Fruit fly (Drosophila melanogaster) whole organism, embryonic: Measurements from ENCODE around the gene CG14915.

Experiments used
- ATbp ChIP-seq: fragments of 200-800 bp; sonication (Bioruptor generic); optimal IDR thresholded peaks from 2 replicates; lab custom pipeline; 2017; ENCODE audit warnings: missing biosample characterization, mild to moderate bottlenecking, missing genetic modification characterization, missing genetic modification reagents
- Adf1 ChIP-seq: fragments of 200-800 bp; sonication (Bioruptor generic); IDR thresholded peaks from 2 replicates; pipeline ENCODE4 v1.3.6; 2022; ENCODE audit warnings: missing biosample characterization, missing genetic modification characterization
- BEAF-32 ChIP-seq: fragments of 200-800 bp; sonication (Bioruptor generic); optimal IDR thresholded peaks from 3 replicates; lab custom pipeline; 2017; ENCODE audit warnings: missing biosample characterization, missing genetic modification characterization, mild to moderate bottlenecking, moderate library complexity, missing genetic modification reagents
- BtbVII ChIP-seq: fragments of 200-800 bp; sonication (Bioruptor generic); optimal IDR thresholded peaks from 3 replicates; lab custom pipeline; 2017; ENCODE audit warnings: missing biosample characterization, mild to moderate bottlenecking, missing genetic modification characterization
- CG10321 ChIP-seq: fragments of 200-800 bp; sonication (Bioruptor generic); IDR thresholded peaks from 2 replicates; pipeline ENCODE4 v1.3.6; 2022; ENCODE audit warnings: missing biosample characterization, missing genetic modification characterization
- CG10979 ChIP-seq: fragments of 200-800 bp; sonication (Bioruptor generic); optimal IDR thresholded peaks from 2 replicates; lab custom pipeline; 2018; ENCODE audit warnings: missing biosample characterization, mild to moderate bottlenecking, missing genetic modification characterization, moderate library complexity
- CG11247 ChIP-seq: fragments of 200-800 bp; sonication (Bioruptor generic); IDR thresholded peaks from 2 replicates; pipeline ENCODE4 v1.3.6; 2022; ENCODE audit warnings: missing biosample characterization, missing genetic modification characterization
- CG11398 ChIP-seq: fragments of 200-800 bp; sonication (Bioruptor generic); optimal IDR thresholded peaks from 2 replicates; lab custom pipeline; 2016; ENCODE audit warnings: missing biosample characterization, missing genetic modification characterization
- CG11695 ChIP-seq: fragments of 200-800 bp; sonication (Bioruptor generic); IDR thresholded peaks from 3 replicates; pipeline ENCODE4 v1.3.6; 2022; ENCODE audit warnings: missing biosample characterization, missing genetic modification characterization
- CG12659 ChIP-seq: fragments of 200-800 bp; sonication (Bioruptor generic); optimal IDR thresholded peaks from 3 replicates; lab custom pipeline; 2017; ENCODE audit warnings: mild to moderate bottlenecking, missing biosample characterization, missing genetic modification reagents, missing genetic modification characterization
- CG15696 ChIP-seq: fragments of 200-800 bp; sonication (Bioruptor generic); optimal IDR thresholded peaks from 2 replicates; lab custom pipeline; 2019; ENCODE audit warnings: missing biosample characterization, mild to moderate bottlenecking, missing genetic modification characterization, moderate library complexity
- CG17912 ChIP-seq: fragments of 200-800 bp; sonication (Bioruptor generic); optimal IDR thresholded peaks from 2 replicates; lab custom pipeline; 2018; ENCODE audit warnings: missing biosample characterization, mild to moderate bottlenecking, missing genetic modification characterization
- CG18011 ChIP-seq: fragments of 200-800 bp; sonication (Bioruptor generic); optimal IDR thresholded peaks from 2 replicates; lab custom pipeline; 2017; ENCODE audit warnings: missing biosample characterization, missing genetic modification characterization, mild to moderate bottlenecking, moderate library complexity, missing genotype
- CG2202 ChIP-seq: fragments of 200-800 bp; sonication (Bioruptor generic); optimal IDR thresholded peaks from 2 replicates; lab custom pipeline; 2018; ENCODE audit warnings: missing biosample characterization, mild to moderate bottlenecking, missing genetic modification characterization
- CG2875 ChIP-seq: fragments of 200-800 bp; sonication (Bioruptor generic); optimal IDR thresholded peaks from 2 replicates; lab custom pipeline; 2017; ENCODE audit warnings: missing biosample characterization, mild to moderate bottlenecking, missing genetic modification characterization, missing genetic modification reagents
- CG3065 ChIP-seq: fragments of 200-800 bp; sonication (Bioruptor generic); optimal IDR thresholded peaks from 2 replicates; lab custom pipeline; 2016; ENCODE audit warnings: missing biosample characterization, missing genetic modification characterization
- CG31441 ChIP-seq: fragments of 200-800 bp; sonication (Bioruptor generic); IDR thresholded peaks from 2 replicates; pipeline ENCODE4 v1.3.6; 2022; ENCODE audit warnings: missing biosample characterization, missing genetic modification characterization
- CG34224 ChIP-seq: fragments of 200-800 bp; sonication (Bioruptor generic); IDR thresholded peaks from 3 replicates; pipeline ENCODE4 v1.3.6; 2022; ENCODE audit warnings: missing biosample characterization, missing genetic modification characterization; ENCODE audit not compliant: partially characterized antibody
- CG3838 ChIP-seq: fragments of 200-800 bp; sonication (Bioruptor generic); optimal IDR thresholded peaks from 3 replicates; lab custom pipeline; 2016; ENCODE audit warnings: missing biosample characterization, missing genetic modification characterization
- CG4282 ChIP-seq: fragments of 200-800 bp; sonication (Bioruptor generic); optimal IDR thresholded peaks from 2 replicates; lab custom pipeline; 2016; ENCODE audit warnings: missing biosample characterization, missing genetic modification characterization
- CG4360 ChIP-seq: fragments of 200-800 bp; sonication (Bioruptor generic); IDR thresholded peaks from 2 replicates; pipeline ENCODE4 v1.3.6; 2022; ENCODE audit warnings: missing biosample characterization, missing genetic modification characterization
- CrebB ChIP-seq: fragments of 200-800 bp; sonication (Bioruptor generic); optimal IDR thresholded peaks from 3 replicates; lab custom pipeline; 2018; ENCODE audit warnings: missing biosample characterization, mild to moderate bottlenecking, missing genetic modification characterization
- D19B ChIP-seq: fragments of 200-800 bp; sonication (Bioruptor generic); optimal IDR thresholded peaks from 2 replicates; lab custom pipeline; 2017; ENCODE audit warnings: missing biosample characterization, mild to moderate bottlenecking, missing genetic modification characterization
- Dek ChIP-seq: fragments of 200-800 bp; sonication (Bioruptor generic); optimal IDR thresholded peaks from 3 replicates; lab custom pipeline; 2019; ENCODE audit warnings: missing biosample characterization, mild to moderate bottlenecking, missing genetic modification characterization, moderate library complexity
- Dip3 ChIP-seq: fragments of 200-800 bp; sonication (Bioruptor generic); optimal IDR thresholded peaks from 3 replicates; lab custom pipeline; 2016; ENCODE audit warnings: missing biosample characterization, missing genetic modification characterization
- E2f1 ChIP-seq: fragments of 200-800 bp; sonication (Bioruptor generic); IDR thresholded peaks from 2 replicates; pipeline ENCODE4 v1.3.6; 2022; ENCODE audit warnings: missing biosample characterization, missing genetic modification characterization
- Hey ChIP-seq: fragments of 200-800 bp; sonication (Bioruptor generic); optimal IDR thresholded peaks from 3 replicates; lab custom pipeline; 2018; ENCODE audit warnings: missing biosample characterization, mild to moderate bottlenecking, missing genetic modification characterization
- HmgD ChIP-seq: fragments of 200-800 bp; sonication (Bioruptor generic); optimal IDR thresholded peaks from 3 replicates; lab custom pipeline; 2016; ENCODE audit warnings: missing biosample characterization, missing genetic modification characterization
- Hr39 ChIP-seq: fragments of >200 bp; optimal IDR thresholded peaks from 2 replicates; lab custom pipeline; 2017
- Lim3 ChIP-seq: fragments of 200-800 bp; sonication (Bioruptor generic); IDR thresholded peaks from 2 replicates; pipeline ENCODE4 v1.3.6; 2022; ENCODE audit warnings: missing biosample characterization, missing genetic modification characterization
- Max ChIP-seq: fragments of 200-800 bp; sonication (Bioruptor generic); optimal IDR thresholded peaks from 2 replicates; lab custom pipeline; 2016; ENCODE audit warnings: missing biosample characterization, mild to moderate bottlenecking, missing genetic modification characterization
- Meics ChIP-seq: fragments of 200-800 bp; sonication (Bioruptor generic); optimal IDR thresholded peaks from 2 replicates; lab custom pipeline; 2017; ENCODE audit warnings: missing biosample characterization, mild to moderate bottlenecking, missing genetic modification characterization
- Scr ChIP-seq: fragments of 200-800 bp; sonication (Bioruptor generic); IDR thresholded peaks from 2 replicates; pipeline ENCODE4 v1.3.6; 2022; ENCODE audit warnings: missing biosample characterization, missing genetic modification characterization; ENCODE audit not compliant: partially characterized antibody
- Sry-β ChIP-seq: fragments of 200-800 bp; sonication (Bioruptor generic); optimal IDR thresholded peaks from 2 replicates; lab custom pipeline; 2018; ENCODE audit warnings: missing biosample characterization, mild to moderate bottlenecking, missing genetic modification characterization, moderate library complexity
- TFAM ChIP-seq: fragments of 200-800 bp; sonication (Bioruptor generic); optimal IDR thresholded peaks from 2 replicates; lab custom pipeline; 2017; ENCODE audit warnings: missing biosample characterization, missing genetic modification characterization, inconsistent platforms
- abd-A ChIP-seq: fragments of 200-800 bp; sonication (Bioruptor generic); optimal IDR thresholded peaks from 3 replicates; lab custom pipeline; 2019; ENCODE audit warnings: missing biosample characterization, mild to moderate bottlenecking, missing genetic modification characterization, moderate library complexity
- btn ChIP-seq: fragments of 200-800 bp; sonication (Bioruptor generic); optimal IDR thresholded peaks from 2 replicates; lab custom pipeline; 2016; ENCODE audit warnings: missing biosample characterization, missing genetic modification characterization
- ci ChIP-seq: fragments of 200-800 bp; sonication (Bioruptor generic); IDR thresholded peaks from 3 replicates; pipeline ENCODE4 v1.3.6; 2022; ENCODE audit warnings: missing biosample characterization, missing genetic modification characterization
- cwo ChIP-seq: fragments of 200-800 bp; sonication (Bioruptor generic); optimal IDR thresholded peaks from 3 replicates; lab custom pipeline; 2017; ENCODE audit warnings: missing biosample characterization, missing genetic modification characterization, mild to moderate bottlenecking, moderate library complexity, missing genetic modification reagents
- dm ChIP-seq: fragments of 200-800 bp; sonication (Bioruptor generic); optimal IDR thresholded peaks from 3 replicates; lab custom pipeline; 2016; ENCODE audit warnings: missing biosample characterization, missing genetic modification characterization
- emc ChIP-seq: fragments of 200-800 bp; sonication (Bioruptor generic); optimal IDR thresholded peaks from 2 replicates; lab custom pipeline; 2016; ENCODE audit warnings: missing biosample characterization, missing genetic modification characterization
- ind ChIP-seq: fragments of 200-800 bp; sonication (Bioruptor generic); optimal IDR thresholded peaks from 3 replicates; lab custom pipeline; 2016; ENCODE audit warnings: missing biosample characterization, missing genetic modification characterization
- knrl ChIP-seq: fragments of 200-800 bp; sonication (Bioruptor generic); IDR thresholded peaks from 3 replicates; pipeline ENCODE4 v1.3.6; 2022; ENCODE audit warnings: missing biosample characterization, missing genetic modification characterization; ENCODE audit not compliant: partially characterized antibody
- nerfin-2 ChIP-seq: fragments of 200-800 bp; sonication (Bioruptor generic); IDR thresholded peaks from 2 replicates; pipeline ENCODE4 v1.3.6; 2022; ENCODE audit warnings: missing biosample characterization, missing genetic modification characterization; ENCODE audit not compliant: partially characterized antibody
- odd ChIP-seq: fragments of 200-800 bp; sonication (Bioruptor generic); optimal IDR thresholded peaks from 2 replicates; lab custom pipeline; 2017; ENCODE audit warnings: missing biosample characterization, mild to moderate bottlenecking, missing genetic modification characterization
- pb ChIP-seq: fragments of 200-800 bp; sonication (Bioruptor generic); optimal IDR thresholded peaks from 3 replicates; lab custom pipeline; 2016; ENCODE audit warnings: missing biosample characterization, missing genetic modification characterization
- pfk ChIP-seq: fragments of 200-800 bp; sonication (Bioruptor generic); optimal IDR thresholded peaks from 2 replicates; lab custom pipeline; 2018; ENCODE audit warnings: missing biosample characterization, mild to moderate bottlenecking, missing genetic modification characterization, moderate library complexity
- pzg ChIP-seq: fragments of 200-800 bp; sonication (Bioruptor generic); optimal IDR thresholded peaks from 3 replicates; lab custom pipeline; 2018; ENCODE audit warnings: missing biosample characterization, mild to moderate bottlenecking, missing genetic modification characterization, moderate library complexity
- row ChIP-seq: fragments of 200-800 bp; sonication (Bioruptor generic); IDR thresholded peaks from 3 replicates; pipeline ENCODE4 v1.3.6; 2022; ENCODE audit warnings: missing biosample characterization, missing genetic modification characterization
- ttk ChIP-seq: fragments of 200-800 bp; sonication (Bioruptor generic); IDR thresholded peaks from 2 replicates; pipeline ENCODE4 v2.1.2; 2022; ENCODE audit warnings: missing biosample characterization, missing genetic modification characterization
- zfh2 ChIP-seq: fragments of 200-800 bp; sonication (Bioruptor generic); optimal IDR thresholded peaks from 2 replicates; lab custom pipeline; 2016; ENCODE audit warnings: missing biosample characterization, missing genetic modification characterization

Gene CG14915

DNA sequence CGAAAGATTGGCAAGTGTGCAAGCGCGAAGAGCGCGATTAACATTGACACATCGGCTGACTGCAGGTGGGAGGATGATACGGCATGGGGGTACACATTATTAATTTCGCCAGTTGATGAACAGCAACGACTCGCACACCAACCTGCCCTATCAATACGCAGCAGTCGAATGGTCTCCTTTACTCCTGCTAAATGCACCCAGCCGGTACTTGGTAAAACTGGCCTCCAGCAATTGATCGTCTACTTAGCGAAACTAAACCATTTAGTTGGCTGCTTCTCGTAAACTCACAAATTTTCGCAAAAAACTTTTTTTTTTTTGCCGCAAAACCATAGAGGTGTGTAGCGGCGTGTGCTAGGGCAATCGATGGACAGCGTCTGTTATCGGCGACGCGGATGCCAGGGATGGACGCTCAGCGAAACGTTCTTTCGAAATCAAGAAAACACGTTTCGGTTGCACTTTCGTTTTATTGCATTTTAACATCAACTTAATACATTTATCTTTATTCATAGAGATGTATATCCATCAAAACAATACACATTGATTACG is 29.8 kb downstream of the CG14915 start, which contains the start of gene Ge-1 (continued):
- TF ChIP-seq CG31441 (GFP tag; lab: Robert Waterston, UW) (no peak), Dek (tag; lab: Kevin White, UChicago) (no peak), CG2875 (GFP tag; lab: Kevin White, UChicago) (no peak), pzg (peak; percentile 53), pfk (GFP tag; lab: Kevin White, UChicago) (peak; percentile 30), Hey (no peak), ind (GFP tag; lab: Kevin White, UChicago) (no peak), Adf1 (peak; percentile 15; the same call in 1 of the 2 replicates), Dip3 (no peak), Max (GFP tag; lab: Kevin White, UChicago) (no peak), nerfin-2 (GFP tag; lab: Robert Waterston, UW) (peak; percentile 40; the same call in 1 of the 2 replicates), CG12659 (peak; percentile 18), CG4360 (GFP tag; lab: Robert Waterston, UW) (no peak), CG34224 (GFP tag; lab: Robert Waterston, UW) (peak; percentile 36), pb (GFP tag; lab: Kevin White, UChicago) (no peak), dm (GFP tag; lab: Kevin White, UChicago) (no peak), row (GFP tag; lab: Robert Waterston, UW) (peak; percentile 26; the same call in 1 of the 3 replicates), E2f1 (no peak), odd (GFP tag; lab: Kevin White, UChicago) (no peak), zfh2 (GFP tag; lab: Kevin White, UChicago) (no peak), BEAF-32 (peak; percentile 63), ATbp (GFP tag; lab: Kevin White, UChicago) (no peak), ci (GFP tag; lab: Robert Waterston, UW) (no peak), Sry-β (GFP tag; lab: Kevin White, UChicago) (no peak), abd-A (no peak), Lim3 (GFP tag; lab: Robert Waterston, UW) (no peak), knrl (GFP tag; lab: Robert Waterston, UW) (0 out of 3 replicates have a peak, but pooled peaks have one; percentile 31), CG11247 (GFP tag; lab: Robert Waterston, UW) (no peak), cwo (GFP tag; lab: Kevin White, UChicago) (no peak), CG2202 (tag; lab: Kevin White, UChicago) (no peak), CG10979 (tag; lab: Kevin White, UChicago) (no peak), CG10321 (no peak), CG11695 (GFP tag; lab: Robert Waterston, UW) (no peak), Hr39 (lab: Kevin White, UChicago) (no peak), CG15696 (tag; lab: Kevin White, UChicago) (no peak), ttk (GFP tag; lab: Robert Waterston, UW) (no peak), Meics (GFP tag; lab: Kevin White, UChicago) (no peak), CrebB (no peak), btn (no peak), BtbVII (GFP tag; lab: Kevin White, UChicago) (no peak), TFAM (GFP tag; lab: Kevin White, UChicago) (no peak), CG17912 (GFP tag; lab: Kevin White, UChicago) (no peak), CG3838 (GFP tag; lab: Kevin White, UChicago) (no peak), CG4282 (GFP tag; lab: Kevin White, UChicago) (no peak), D19B (GFP tag; lab: Kevin White, UChicago) (no peak), Scr (peak; percentile 60), CG11398 (no peak), HmgD (GFP tag; lab: Kevin White, UChicago) (no peak), CG3065 (GFP tag; lab: Kevin White, UChicago) (no peak), CG18011 (no peak), emc (GFP tag; lab: Kevin White, UChicago) (no peak)
